Fruit fly (Drosophila melanogaster) whole organism, prepupa: ENCODE measurements around the gene CG4951.

ENCODE experiments used
- Blimp-1 ChIP-seq: fragments of 200-800 bp; sonication (Bioruptor generic); optimal IDR thresholded peaks from 3 replicates; lab custom pipeline; 2017; ENCODE audit warnings: missing biosample characterization, missing genetic modification characterization, mild to moderate bottlenecking, moderate library complexity, missing genetic modification reagents
- CG10669 ChIP-seq: fragments of 200-800 bp; sonication (Bioruptor generic); optimal IDR thresholded peaks from 3 replicates; lab custom pipeline; 2018; ENCODE audit warnings: missing biosample characterization, mild to moderate bottlenecking, missing genetic modification characterization, moderate library complexity
- CG11294 ChIP-seq: fragments of 200-800 bp; sonication (Bioruptor generic); IDR thresholded peaks from 2 replicates; pipeline ENCODE4 v1.3.6; 2022; ENCODE audit warnings: missing biosample characterization, missing genetic modification characterization
- CG11902 ChIP-seq: fragments of 200-800 bp; sonication (Bioruptor generic); optimal IDR thresholded peaks from 3 replicates; lab custom pipeline; 2016; ENCODE audit warnings: missing biosample characterization, missing genetic modification characterization
- CG15336 ChIP-seq: fragments of 200-800 bp; sonication (Bioruptor generic); IDR thresholded peaks from 2 replicates; pipeline ENCODE4 v1.3.6; 2022; ENCODE audit warnings: missing biosample characterization, missing genetic modification characterization
- CG1621 ChIP-seq: fragments of 200-800 bp; sonication (Bioruptor generic); optimal IDR thresholded peaks from 3 replicates; lab custom pipeline; 2018; ENCODE audit warnings: missing biosample characterization, mild to moderate bottlenecking, missing genetic modification characterization
- CG16779 ChIP-seq: fragments of 200-800 bp; sonication (Bioruptor generic); optimal IDR thresholded peaks from 3 replicates; lab custom pipeline; 2017; ENCODE audit warnings: missing biosample characterization, mild to moderate bottlenecking, missing genetic modification characterization
- CG3032 ChIP-seq: fragments of 200-800 bp; optimal IDR thresholded peaks from 2 replicates; lab custom pipeline; 2019; ENCODE audit warnings: missing biosample characterization, mild to moderate bottlenecking, missing genetic modification characterization, moderate library complexity
- CG31627 ChIP-seq: fragments of 200-800 bp; sonication (Bioruptor generic); optimal IDR thresholded peaks from 3 replicates; lab custom pipeline; 2016; ENCODE audit warnings: missing biosample characterization, missing genetic modification characterization
- CG3919 ChIP-seq: fragments of 200-800 bp; sonication (Bioruptor generic); optimal IDR thresholded peaks from 3 replicates; lab custom pipeline; 2016; ENCODE audit warnings: missing biosample characterization, missing genetic modification characterization
- CG4318 ChIP-seq: fragments of 200-800 bp; sonication (Bioruptor generic); optimal IDR thresholded peaks from 3 replicates; lab custom pipeline; 2017; ENCODE audit warnings: missing biosample characterization, mild to moderate bottlenecking, missing genetic modification characterization
- CG6163 ChIP-seq: fragments of 200-800 bp; sonication (Bioruptor generic); IDR thresholded peaks from 3 replicates; pipeline ENCODE4 v1.3.6; 2022; ENCODE audit warnings: missing biosample characterization, missing genetic modification characterization
- CG6276 ChIP-seq: fragments of 200-800 bp; sonication (Bioruptor generic); optimal IDR thresholded peaks from 2 replicates; lab custom pipeline; 2017; ENCODE audit warnings: missing biosample characterization, mild to moderate bottlenecking, missing genetic modification characterization
- CG6808 ChIP-seq: fragments of 200-800 bp; sonication (Bioruptor generic); optimal IDR thresholded peaks from 3 replicates; lab custom pipeline; 2017; ENCODE audit warnings: missing biosample characterization, missing genetic modification characterization, mild to moderate bottlenecking, moderate library complexity, missing genetic modification reagents
- CG6854 ChIP-seq: fragments of 200-800 bp; sonication (Bioruptor generic); optimal IDR thresholded peaks from 2 replicates; lab custom pipeline; 2017; ENCODE audit warnings: missing biosample characterization, mild to moderate bottlenecking, missing genetic modification characterization
- CG8632 ChIP-seq: fragments of 200-800 bp; sonication (Bioruptor generic); optimal IDR thresholded peaks from 3 replicates; lab custom pipeline; 2016; ENCODE audit warnings: missing biosample characterization, missing genetic modification characterization
- CG9139 ChIP-seq: fragments of 200-800 bp; sonication (Bioruptor generic); optimal IDR thresholded peaks from 3 replicates; lab custom pipeline; 2017; ENCODE audit warnings: missing biosample characterization, mild to moderate bottlenecking, missing genetic modification characterization
- Eip78C ChIP-seq: fragments of 200-800 bp; sonication (Bioruptor generic); peaks from one replicate; lab custom pipeline; 2016; ENCODE audit warnings: missing biosample characterization, missing genetic modification characterization
- Ets21C ChIP-seq: fragments of 200-800 bp; sonication (Bioruptor generic); optimal IDR thresholded peaks from 3 replicates; lab custom pipeline; 2016; ENCODE audit warnings: missing biosample characterization, missing genetic modification characterization
- Ets96B ChIP-seq: fragments of 200-800 bp; optimal IDR thresholded peaks from 2 replicates; lab custom pipeline; 2019; ENCODE audit warnings: missing biosample characterization, mild to moderate bottlenecking, missing genetic modification characterization, moderate library complexity
- Gug ChIP-seq: fragments of 200-800 bp; sonication (Bioruptor generic); IDR thresholded peaks from 2 replicates; pipeline ENCODE4 v1.3.6; 2022; ENCODE audit warnings: missing biosample characterization, missing genetic modification characterization
- Hr39 ChIP-seq: fragments of 200-800 bp; sonication (Bioruptor generic); optimal IDR thresholded peaks from 2 replicates; lab custom pipeline; 2016; ENCODE audit warnings: missing biosample characterization, missing genetic modification characterization
- Hr4 ChIP-seq: fragments of 200-800 bp; sonication (Bioruptor generic); optimal IDR thresholded peaks from 3 replicates; lab custom pipeline; 2016; ENCODE audit warnings: missing biosample characterization, missing genetic modification characterization
- Lpt ChIP-seq: fragments of 200-800 bp; sonication (Bioruptor generic); optimal IDR thresholded peaks from 3 replicates; lab custom pipeline; 2016; ENCODE audit warnings: missing biosample characterization, missing genetic modification characterization
- Met ChIP-seq: fragments of 200-800 bp; sonication (Bioruptor generic); optimal IDR thresholded peaks from 3 replicates; lab custom pipeline; 2016; ENCODE audit warnings: missing biosample characterization, missing genetic modification characterization
- OdsH ChIP-seq: fragments of 200-800 bp; sonication (Bioruptor generic); optimal IDR thresholded peaks from 3 replicates; lab custom pipeline; 2016; ENCODE audit warnings: missing biosample characterization, missing genetic modification characterization
- Smox ChIP-seq: fragments of 200-800 bp; sonication (Bioruptor generic); optimal IDR thresholded peaks from 3 replicates; lab custom pipeline; 2016; ENCODE audit warnings: missing biosample characterization, missing genetic modification characterization
- Sox15 ChIP-seq: fragments of 200-800 bp; sonication (Bioruptor generic); optimal IDR thresholded peaks from 3 replicates; lab custom pipeline; 2016; ENCODE audit warnings: missing biosample characterization, missing genetic modification characterization
- acj6 ChIP-seq: fragments of 200-800 bp; sonication (Bioruptor generic); optimal IDR thresholded peaks from 3 replicates; lab custom pipeline; 2016; ENCODE audit warnings: missing biosample characterization, missing genetic modification characterization
- eg ChIP-seq: fragments of 200-800 bp; sonication (Bioruptor generic); IDR thresholded peaks from 3 replicates; pipeline ENCODE4 v1.3.6; 2022; ENCODE audit warnings: missing biosample characterization, missing genetic modification characterization
- lz ChIP-seq: fragments of 200-800 bp; sonication (Bioruptor generic); optimal IDR thresholded peaks from 3 replicates; lab custom pipeline; 2016; ENCODE audit warnings: missing biosample characterization, missing genetic modification characterization
- pdm3 ChIP-seq: fragments of 200-800 bp; sonication (Bioruptor generic); optimal IDR thresholded peaks from 3 replicates; lab custom pipeline; 2016; ENCODE audit warnings: missing biosample characterization, missing genetic modification characterization
- salr ChIP-seq, 2 experiments: fragments of 200-800 bp; sonication (Bioruptor generic); optimal IDR thresholded peaks; 3 replicates each; lab custom pipeline; 2016 to 2018; ENCODE audit warnings: missing biosample characterization in 2 of 2, missing genetic modification characterization in 2 of 2, mild to moderate bottlenecking in 1 of 2
- svp ChIP-seq: fragments of 200-800 bp; sonication (Bioruptor generic); peaks from one replicate; lab custom pipeline; 2016; ENCODE audit warnings: missing biosample characterization, missing genetic modification characterization
- topi ChIP-seq: fragments of 200-800 bp; sonication (Bioruptor generic); optimal IDR thresholded peaks from 3 replicates; lab custom pipeline; 2016; ENCODE audit warnings: missing biosample characterization, missing genetic modification characterization

Gene CG4951

DNA sequence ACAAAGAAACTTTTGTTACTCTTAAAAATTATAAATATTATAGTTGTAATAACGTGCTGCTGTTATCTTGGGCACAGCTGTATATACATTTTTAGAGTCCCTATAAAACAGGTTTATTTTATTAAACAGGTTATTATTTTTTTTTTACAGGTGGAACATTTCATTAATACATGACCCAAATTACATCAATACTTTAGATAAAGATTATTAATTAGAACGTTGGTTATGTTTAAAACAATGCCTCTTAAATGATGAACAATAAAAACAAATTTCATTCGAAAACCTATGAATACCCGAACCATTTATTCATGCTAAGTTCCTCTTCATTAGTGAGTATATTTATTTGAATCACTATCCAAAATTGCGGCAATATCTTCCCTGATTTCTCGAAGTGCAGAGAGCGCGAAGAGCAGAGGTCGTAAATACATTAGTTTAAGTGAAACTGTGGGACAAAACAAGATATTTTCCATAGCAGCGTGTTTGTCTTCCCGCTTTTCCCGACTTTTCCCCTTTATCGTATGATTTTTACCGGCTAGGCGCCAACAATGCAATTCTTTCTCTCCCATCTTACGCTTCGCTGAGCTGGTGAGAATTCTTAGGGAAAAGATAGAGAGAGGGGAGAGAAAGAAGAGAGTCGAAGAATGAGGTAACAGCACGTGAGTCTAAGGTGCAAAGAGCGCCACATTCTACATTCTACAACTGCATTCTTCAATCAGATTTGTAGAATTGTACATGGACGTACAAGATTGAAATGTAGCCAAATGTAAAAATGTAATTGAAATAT, 34.9 kb upstream of the CG4951 start (continued):
- TF ChIP-seq CG15336 (peak; percentile 59), CG10669 (GFP tag; lab: Kevin White, UChicago) (peak; percentile 34), Sox15 (GFP tag; lab: Kevin White, UChicago) (peak; percentile 12), Hr4 (GFP tag; lab: Kevin White, UChicago) (peak; percentile 50), svp (GFP tag; lab: Kevin White, UChicago) (peak; percentile 79), CG4318 (peak; percentile 67), CG11294 (GFP tag; lab: Robert Waterston, UW) (peak; percentile 55), CG6276 (GFP tag; lab: Kevin White, UChicago) (peak; percentile 61), Eip78C (peak; percentile 72), CG1621 (peak; percentile 7), Ets21C (GFP tag; lab: Kevin White, UChicago) (no peak), CG9139 (GFP tag; lab: Kevin White, UChicago) (no peak), Blimp-1 (GFP tag; lab: Kevin White, UChicago) (no peak), salr (GFP tag; optimal IDR thresholded peaks at IDR 0.05; lab: Kevin White, UChicago) (peak in 1 of 2 experiments; percentile 86), CG11902 (GFP tag; lab: Kevin White, UChicago) (peak; percentile 24), acj6 (GFP tag; lab: Kevin White, UChicago) (peak; percentile 7), Lpt (no peak), Met (peak; percentile 3), CG6854 (GFP tag; lab: Kevin White, UChicago) (no peak), lz (GFP tag; lab: Kevin White, UChicago) (no peak), Ets96B (tag; lab: Kevin White, UChicago) (no peak)

DNA sequence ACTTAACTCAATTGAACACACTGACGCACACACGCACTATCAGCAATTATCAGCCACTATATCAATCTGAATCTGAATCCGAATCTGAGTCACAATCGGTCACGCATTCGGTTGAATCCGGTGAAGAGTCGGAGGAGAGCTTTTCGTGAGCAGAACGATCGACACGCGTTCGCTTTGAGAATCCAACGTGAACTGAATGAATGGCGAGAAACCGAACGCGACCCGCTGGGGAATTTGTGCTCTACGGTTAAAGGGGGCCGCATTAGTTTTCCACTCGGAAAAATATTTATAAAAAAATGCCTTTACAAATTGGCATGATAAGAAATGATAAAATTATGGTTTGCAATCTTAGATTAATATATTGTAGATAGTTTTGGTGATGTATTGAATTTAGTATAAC, 34.3 kb upstream of the CG4951 start, which contains the start of gene betaTub97EF:
TSS of gene betaTub97EF (minus strand) at position 196 of the 400 bp plus-strand sequence.
- TF ChIP-seq CG15336 (no peak), Eip78C (peak; percentile 69), eg (GFP tag; lab: Robert Waterston, UW) (peak; percentile 45; the same call in 2 of the 3 replicates), Gug (GFP tag; lab: Robert Waterston, UW) (peak; percentile 42), Lpt (no peak), CG11294 (GFP tag; lab: Robert Waterston, UW) (peak; percentile 60), acj6 (GFP tag; lab: Kevin White, UChicago) (no peak), pdm3 (GFP tag; lab: Kevin White, UChicago) (peak; percentile 16), CG6163 (GFP tag; lab: Robert Waterston, UW) (peak; percentile 36; the same call in 1 of the 3 replicates)

DNA sequence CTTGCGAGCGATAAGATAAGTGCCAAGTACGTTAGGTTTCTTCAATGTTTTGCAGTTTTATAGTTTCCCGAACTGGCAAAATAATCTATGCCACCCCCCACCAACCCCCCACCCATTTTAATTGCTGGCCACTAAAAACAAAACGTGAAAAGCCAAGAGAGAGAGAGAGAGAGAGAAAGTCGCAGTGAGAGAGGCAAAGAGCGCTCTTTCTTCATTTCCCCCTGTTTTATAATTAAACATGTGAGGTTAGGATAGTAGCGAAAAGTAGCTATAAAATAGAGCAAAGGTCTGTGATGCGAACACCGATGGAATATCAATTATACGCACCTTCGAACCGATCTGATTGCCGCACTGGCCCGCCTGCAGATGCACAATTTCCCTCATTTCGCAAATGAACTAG, 33.9 kb upstream of the CG4951 start:
- TF ChIP-seq topi (GFP tag; lab: Kevin White, UChicago) (no peak), CG31627 (GFP tag; lab: Kevin White, UChicago) (no peak), CG16779 (tag; lab: Kevin White, UChicago) (no peak), OdsH (GFP tag; lab: Kevin White, UChicago) (no peak), Gug (GFP tag; lab: Robert Waterston, UW) (no peak), Sox15 (GFP tag; lab: Kevin White, UChicago) (no peak), acj6 (GFP tag; lab: Kevin White, UChicago) (no peak), Hr39 (GFP tag; lab: Kevin White, UChicago) (no peak), Smox (GFP tag; lab: Kevin White, UChicago) (no peak), CG8632 (GFP tag; lab: Kevin White, UChicago) (no peak), CG6808 (no peak), CG3919 (GFP tag; lab: Kevin White, UChicago) (no peak), CG10669 (GFP tag; lab: Kevin White, UChicago) (no peak), CG3032 (tag; lab: Kevin White, UChicago) (no peak)
